Worm (Caenorhabditis elegans) whole organism, late embryonic: ENCODE data around the gene bcs-1.

ENCODE experiments used
- C08G9.2 ChIP-seq: sonication (generic microtip); optimal IDR thresholded peaks from 2 replicates; lab custom pipeline; 2016; ENCODE audit warnings: mild to moderate bottlenecking, missing genetic modification characterization, moderate library complexity, missing compliant biosample characterization
- F13H6.1 ChIP-seq: sonication (generic microtip); optimal IDR thresholded peaks from 2 replicates; lab custom pipeline; 2016; ENCODE audit warnings: missing genetic modification characterization, missing compliant biosample characterization
- T23F11.4 ChIP-seq: fragments of 200-800 bp; sonication (Bioruptor generic); optimal IDR thresholded peaks from 2 replicates; lab custom pipeline; 2018; ENCODE audit warnings: mild to moderate bottlenecking, missing genetic modification characterization, missing compliant biosample characterization
- Y22D7AL.16 ChIP-seq: sonication (generic microtip); optimal IDR thresholded peaks from 2 replicates; lab custom pipeline; 2016; ENCODE audit warnings: missing genetic modification characterization, missing compliant biosample characterization
- ahr-1 ChIP-seq: sonication (generic microtip); optimal IDR thresholded peaks from 2 replicates; lab custom pipeline; 2016; ENCODE audit warnings: missing genetic modification characterization, missing compliant biosample characterization
- ceh-18 ChIP-seq: sonication (generic microtip); optimal IDR thresholded peaks from 2 replicates; lab custom pipeline; 2016; ENCODE audit warnings: missing genetic modification characterization, missing compliant biosample characterization
- ceh-24 ChIP-seq: sonication (generic microtip); optimal IDR thresholded peaks from 2 replicates; lab custom pipeline; 2016; ENCODE audit warnings: mild to moderate bottlenecking, missing genetic modification characterization, missing compliant biosample characterization
- ceh-30 ChIP-seq: fragments of 150-350 bp; optimal IDR thresholded peaks from 2 replicates; lab custom pipeline; 2014; ENCODE audit warnings: missing biosample characterization, missing genetic modification characterization
- ceh-31 ChIP-seq: sonication (generic microtip); optimal IDR thresholded peaks from 2 replicates; lab custom pipeline; 2016; ENCODE audit warnings: missing genetic modification characterization, missing compliant biosample characterization
- ceh-34 ChIP-seq: sonication (generic microtip); optimal IDR thresholded peaks from 2 replicates; lab custom pipeline; 2016; ENCODE audit warnings: mild to moderate bottlenecking, missing genetic modification characterization, missing compliant biosample characterization
- ceh-48 ChIP-seq: sonication (generic microtip); optimal IDR thresholded peaks from 2 replicates; lab custom pipeline; 2016; ENCODE audit warnings: missing genetic modification characterization, inconsistent platforms, missing compliant biosample characterization
- che-1 ChIP-seq: sonication (generic microtip); optimal IDR thresholded peaks from 2 replicates; lab custom pipeline; 2016; ENCODE audit warnings: mild to moderate bottlenecking, missing genetic modification characterization, missing compliant biosample characterization
- dve-1 ChIP-seq: sonication (generic microtip); optimal IDR thresholded peaks from 2 replicates; lab custom pipeline; 2017; ENCODE audit warnings: antibody characterized with exemption, mild to moderate bottlenecking, missing genetic modification characterization, missing compliant biosample characterization
- elt-2 ChIP-seq: sonication (generic microtip); optimal IDR thresholded peaks from 2 replicates; lab custom pipeline; 2016; ENCODE audit warnings: missing genetic modification reagents, missing genetic modification characterization, missing compliant biosample characterization
- ets-4 ChIP-seq: sonication (generic microtip); optimal IDR thresholded peaks from 2 replicates; lab custom pipeline; 2016; ENCODE audit warnings: missing genetic modification characterization, missing compliant biosample characterization
- eyg-1 ChIP-seq: sonication (generic microtip); optimal IDR thresholded peaks from 2 replicates; lab custom pipeline; 2016; ENCODE audit warnings: missing genotype, missing genetic modification characterization, missing compliant biosample characterization
- fax-1 ChIP-seq: sonication (generic microtip); optimal IDR thresholded peaks from 2 replicates; lab custom pipeline; 2016; ENCODE audit warnings: missing genotype, missing genetic modification characterization, missing compliant biosample characterization
- fkh-6 ChIP-seq: sonication (generic microtip); optimal IDR thresholded peaks from 2 replicates; lab custom pipeline; 2016; ENCODE audit warnings: missing genetic modification characterization, missing compliant biosample characterization
- gmeb-2 ChIP-seq: sonication (generic microtip); optimal IDR thresholded peaks from 2 replicates; lab custom pipeline; 2016; ENCODE audit warnings: missing genetic modification characterization, inconsistent platforms, missing compliant biosample characterization
- hlh-13 ChIP-seq: fragments of 200-800 bp; sonication (Bioruptor generic); optimal IDR thresholded peaks from 2 replicates; lab custom pipeline; 2018; ENCODE audit warnings: mild to moderate bottlenecking, missing genetic modification characterization, missing compliant biosample characterization
- hlh-30 ChIP-seq: sonication (generic microtip); optimal IDR thresholded peaks from 2 replicates; lab custom pipeline; 2017; ENCODE audit warnings: antibody characterized with exemption, missing genetic modification characterization, missing compliant biosample characterization; ENCODE audit not compliant: insufficient read depth
- hlh-6 ChIP-seq: sonication (generic microtip); optimal IDR thresholded peaks from 2 replicates; lab custom pipeline; 2016; ENCODE audit warnings: missing genotype, missing genetic modification characterization, missing compliant biosample characterization
- madf-2 ChIP-seq: sonication (generic microtip); optimal IDR thresholded peaks from 2 replicates; lab custom pipeline; 2017; ENCODE audit warnings: missing genetic modification characterization, missing compliant biosample characterization
- mec-3 ChIP-seq: sonication (generic microtip); optimal IDR thresholded peaks from 2 replicates; lab custom pipeline; 2016; ENCODE audit warnings: borderline replicate concordance, missing genetic modification characterization, missing compliant biosample characterization
- nfya-1 ChIP-seq: sonication (generic microtip); optimal IDR thresholded peaks from 2 replicates; lab custom pipeline; 2017; ENCODE audit warnings: missing genetic modification characterization, mild to moderate bottlenecking, missing compliant biosample characterization, antibody characterized with exemption, moderate library complexity
- nhr-232 ChIP-seq: sonication (generic microtip); optimal IDR thresholded peaks from 2 replicates; lab custom pipeline; 2016; ENCODE audit warnings: missing genetic modification characterization, missing compliant biosample characterization
- pat-9 ChIP-seq: fragments of 200-800 bp; sonication (Bioruptor generic); optimal IDR thresholded peaks from 2 replicates; lab custom pipeline; 2018; ENCODE audit warnings: mild to moderate bottlenecking, missing genetic modification characterization, moderate library complexity, missing compliant biosample characterization
- pax-1 ChIP-seq: fragments of 150-350 bp; optimal IDR thresholded peaks from 2 replicates; lab custom pipeline; 2014; ENCODE audit warnings: missing biosample characterization, missing genetic modification characterization
- pros-1 ChIP-seq: fragments of 150-350 bp; optimal IDR thresholded peaks from 2 replicates; lab custom pipeline; 2014; ENCODE audit warnings: missing biosample characterization, missing genetic modification reagents, missing genetic modification characterization
- ref-2 ChIP-seq: sonication (generic microtip); optimal IDR thresholded peaks from 2 replicates; lab custom pipeline; 2016; ENCODE audit warnings: missing genetic modification characterization, missing compliant biosample characterization
- rnt-1 ChIP-seq: sonication (generic microtip); optimal IDR thresholded peaks from 2 replicates; lab custom pipeline; 2016; ENCODE audit warnings: missing genetic modification characterization, missing compliant biosample characterization
- sox-4 ChIP-seq: sonication (generic microtip); optimal IDR thresholded peaks from 2 replicates; lab custom pipeline; 2017; ENCODE audit warnings: mild to moderate bottlenecking, missing genetic modification characterization, inconsistent platforms, missing compliant biosample characterization
- syd-9 ChIP-seq: sonication (generic microtip); optimal IDR thresholded peaks from 2 replicates; lab custom pipeline; 2016; ENCODE audit warnings: mild to moderate bottlenecking, missing genetic modification characterization, moderate library complexity, missing compliant biosample characterization
- tbx-2 ChIP-seq: sonication (generic microtip); optimal IDR thresholded peaks from 2 replicates; lab custom pipeline; 2016; ENCODE audit warnings: missing genetic modification characterization, missing compliant biosample characterization
- ttx-3 ChIP-seq: sonication (generic microtip); optimal IDR thresholded peaks from 2 replicates; lab custom pipeline; 2016; ENCODE audit warnings: missing genetic modification reagents, missing genetic modification characterization, missing compliant biosample characterization
- unc-3 ChIP-seq, 2 experiments: fragments of 200-800 bp in 1 of 2; sonication (Bioruptor generic) in 1 of 2; sonication (generic microtip) in 1 of 2; conservative IDR thresholded peaks in 1 of 2; optimal IDR thresholded peaks in 1 of 2; 2 replicates each; pipeline versions ENCODE4 v1.3.6 to Lab custom; 2016 to 2022; ENCODE audit warnings: missing compliant biosample characterization in 2 of 2, missing genetic modification characterization in 2 of 2, missing genetic modification reagents in 1 of 2
- unc-42 ChIP-seq: sonication (generic microtip); optimal IDR thresholded peaks from 2 replicates; lab custom pipeline; 2016; ENCODE audit warnings: missing genotype, missing genetic modification characterization, missing compliant biosample characterization
- unc-55 ChIP-seq: sonication (generic microtip); optimal IDR thresholded peaks from 2 replicates; lab custom pipeline; 2017; ENCODE audit warnings: missing biosample characterization, missing genetic modification reagents, missing genetic modification characterization
- unc-86 ChIP-seq: sonication (generic microtip); optimal IDR thresholded peaks from 2 replicates; lab custom pipeline; 2016; ENCODE audit warnings: missing genetic modification characterization, missing compliant biosample characterization
- zip-5 ChIP-seq: sonication (generic microtip); optimal IDR thresholded peaks from 2 replicates; lab custom pipeline; 2016; ENCODE audit warnings: missing genetic modification characterization, missing compliant biosample characterization

The bcs-1 gene

ce11 chrII:8568234-8568969 is 2.5 kb upstream of the bcs-1 start:
- TF ChIP-seq hlh-6 (tag; lab: Kevin White, UChicago): peak; percentile 60
- no peak for TF ChIP-seq C08G9.2 (tag; lab: Kevin White, UChicago)
- TF ChIP-seq, all 69 proteins: peak for 1

- TF ChIP-seq ets-4: peak; percentile 46
- peak; percentile 0 for TF ChIP-seq ceh-48 (tag; lab: Kevin White, UChicago)
- no peak for TF ChIP-seq gmeb-2 (tag; lab: Kevin White, UChicago)
- TF ChIP-seq hlh-30 (tag; lab: Kevin White, UChicago): peak; percentile 65
- no peak for TF ChIP-seq sox-4 (tag; lab: Kevin White, UChicago)
- no peak for TF ChIP-seq T23F11.4 (GFP tag; lab: Kevin White, UChicago)
- TF ChIP-seq hlh-13: no peak
- TF ChIP-seq ceh-30 (tag; lab: Kevin White, UChicago): peak; percentile 76
- peak; percentile 77 for TF ChIP-seq ceh-18 (tag; lab: Kevin White, UChicago)
- TF ChIP-seq eyg-1: no peak
- TF ChIP-seq rnt-1 (tag; lab: Kevin White, UChicago): peak; percentile 71
- TF ChIP-seq ref-2 (tag; lab: Kevin White, UChicago): peak; percentile 48
- no peak for TF ChIP-seq pat-9 (tag; lab: Kevin White, UChicago)
- peak; percentile 48 for TF ChIP-seq C08G9.2 (tag; lab: Kevin White, UChicago)
- TF ChIP-seq elt-2 (tag; lab: Kevin White, UChicago): peak; percentile 64
- TF ChIP-seq unc-86 (tag; lab: Kevin White, UChicago): no peak
- peak; percentile 87 for TF ChIP-seq nfya-1 (tag; lab: Kevin White, UChicago)
- peak; percentile 26 for TF ChIP-seq Y22D7AL.16 (tag; lab: Kevin White, UChicago)
- TF ChIP-seq pros-1 (tag; lab: Kevin White, UChicago): peak; percentile 10
- TF ChIP-seq ceh-31: peak; percentile 74
- peak; percentile 80 for TF ChIP-seq pax-1
- peak; percentile 67 for TF ChIP-seq unc-42
- no peak for TF ChIP-seq syd-9 (tag; lab: Kevin White, UChicago)
- TF ChIP-seq ttx-3 (tag; lab: Kevin White, UChicago): peak; percentile 29
- peak; percentile 66 for TF ChIP-seq ceh-34
- TF ChIP-seq zip-5 (tag; lab: Kevin White, UChicago): no peak
- peak; percentile 7 for TF ChIP-seq F13H6.1
- TF ChIP-seq tbx-2 (tag; lab: Kevin White, UChicago): peak; percentile 65
- TF ChIP-seq unc-55 (GFP tag; lab: Kevin White, UChicago): peak; percentile 56
- TF ChIP-seq ceh-24: no peak
- no peak for TF ChIP-seq fkh-6 (tag; lab: Kevin White, UChicago)
- TF ChIP-seq madf-2 (tag; lab: Kevin White, UChicago): peak; percentile 29
- no peak for TF ChIP-seq nhr-232 (tag; lab: Kevin White, UChicago)
- TF ChIP-seq che-1 (tag; lab: Kevin White, UChicago): peak; percentile 27
- TF ChIP-seq ahr-1 (tag; lab: Kevin White, UChicago): no peak
- TF ChIP-seq mec-3 (tag; lab: Kevin White, UChicago): no peak
- TF ChIP-seq fax-1: no peak
- TF ChIP-seq unc-3 (GFP tag; conservative IDR thresholded peaks at IDR 0.05; lab: Robert Waterston, UW): 0 out of 2 replicates have a peak, but pooled peaks have one; percentile 17
- TF ChIP-seq unc-3 (tag; optimal IDR thresholded peaks at IDR 0.05; lab: Kevin White, UChicago): no peak
- peak; percentile 68 for TF ChIP-seq dve-1 (tag; lab: Kevin White, UChicago)
Measured at ce11 chrII:8569038-8569977, 1.6 kb upstream of the bcs-1 start, which contains the start of the genes col-38 and rpl-5. TSS of gene col-38 (minus strand) at chrII:8569088. TSS of gene rpl-5 (plus strand) at chrII:8569927.
